Worm (Caenorhabditis elegans): Measurements from ENCODE around the gene daf-18.

The daf-18 gene

ce11 chrIV:425052-425451 lies at the start of gene daf-18:
Gene daf-18 (minus strand): TSS chrIV:425177.
- TF ChIP-seq cey-2 (tag; optimal IDR thresholded peaks at IDR 0.05; ENCODE audit: borderline replicate concordance, insufficient read depth) = no peak
- TF ChIP-seq madf-9 (GFP tag; conservative IDR thresholded peaks at IDR 0.05) = no peak
- no peak for TF ChIP-seq dmd-6 (GFP tag; IDR thresholded peaks at IDR 0.05)
- TF ChIP-seq ceh-28 (tag; optimal IDR thresholded peaks at IDR 0.05) = no peak
- no peak for TF ChIP-seq dmd-9 (GFP tag; IDR thresholded peaks at IDR 0.05)
- TF ChIP-seq zip-11 (GFP tag; IDR thresholded peaks at IDR 0.05) = no peak
- TF ChIP-seq zip-2 (tag; optimal IDR thresholded peaks at IDR 0.05) = no peak
- no peak for TF ChIP-seq ceh-32 (tag; optimal IDR thresholded peaks at IDR 0.05; ENCODE audit: poor library complexity)
- no peak for TF ChIP-seq nhr-10 (tag; optimal IDR thresholded peaks at IDR 0.05)
- TF ChIP-seq Y48G9A.11 (GFP tag; IDR thresholded peaks at IDR 0.05) = no peak
- no peak for TF ChIP-seq lin-29 (GFP tag; IDR thresholded peaks at IDR 0.05)
- TF ChIP-seq F49E8.2 (tag; optimal IDR thresholded peaks at IDR 0.05; ENCODE audit: borderline replicate concordance) = no peak
- TF ChIP-seq mep-1 (tag; optimal IDR thresholded peaks at IDR 0.05) = no peak
- TF ChIP-seq dpl-1 (GFP tag; optimal IDR thresholded peaks at IDR 0.05) = no peak
- TF ChIP-seq mxl-3 (GFP tag; optimal IDR thresholded peaks at IDR 0.05) = no peak
- no peak for TF ChIP-seq T20F7.1 (GFP tag; optimal IDR thresholded peaks at IDR 0.05)
- no peak for TF ChIP-seq dve-1 (tag; optimal IDR thresholded peaks at IDR 0.05; ENCODE audit: insufficient read depth)
- TF ChIP-seq nhr-28 (tag; optimal IDR thresholded peaks at IDR 0.05) = no peak
- TF ChIP-seq jun-1 (tag; optimal IDR thresholded peaks at IDR 0.05) = no peak
- TF ChIP-seq pha-4 (GFP tag; IDR thresholded peaks at IDR 0.05) = no peak
- TF ChIP-seq pha-4 (tag; optimal IDR thresholded peaks at IDR 0.05) = no peak

ce11 chrIV:468307-468706 lies 43.3 kb upstream of the daf-18 start:
- TF ChIP-seq daf-8 (GFP tag; IDR thresholded peaks at IDR 0.05) (no peak), F26F4.8 (GFP tag; conservative IDR thresholded peaks at IDR 0.05) (0 out of 2 replicates have a peak, but pooled peaks have one; percentile 41)

DNA sequence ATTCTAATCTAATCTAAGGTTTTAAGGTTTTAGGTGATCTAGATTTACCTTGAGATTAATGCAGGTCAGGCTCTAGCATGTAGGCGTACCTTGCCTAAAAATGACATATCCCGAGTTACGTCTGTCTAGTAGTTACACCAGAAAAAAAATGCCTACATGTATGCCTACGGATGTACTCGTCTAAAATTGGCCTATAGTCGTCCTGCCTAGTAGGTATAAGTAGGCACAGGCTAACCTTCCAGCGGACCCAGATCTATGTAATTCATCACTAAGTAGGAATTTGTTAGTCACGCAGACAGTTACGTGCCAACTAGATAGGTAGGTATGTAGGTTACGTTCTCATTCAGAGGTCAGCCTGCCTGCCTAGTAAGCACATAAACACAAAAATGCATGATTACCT lies 42.3 kb upstream of the daf-18 start:
- TF ChIP-seq unc-62 (GFP tag; optimal IDR thresholded peaks at IDR 0.05 in 1 of 2) (peak in 1 of 2 experiments; percentile 91), unc-62 (tag; optimal IDR thresholded peaks at IDR 0.05) (no peak), lin-39 (tag; optimal IDR thresholded peaks at IDR 0.05) (no peak)

ce11 chrIV:466569-466968 lies 41.6 kb upstream of the daf-18 start:
- no peak for TF ChIP-seq zip-2 (tag; optimal IDR thresholded peaks at IDR 0.05)
- peak in 1 of 2 experiments; percentile 97 for TF ChIP-seq unc-62 (GFP tag; optimal IDR thresholded peaks at IDR 0.05 in 1 of 2)
- no peak for TF ChIP-seq unc-62 (tag; optimal IDR thresholded peaks at IDR 0.05)

DNA sequence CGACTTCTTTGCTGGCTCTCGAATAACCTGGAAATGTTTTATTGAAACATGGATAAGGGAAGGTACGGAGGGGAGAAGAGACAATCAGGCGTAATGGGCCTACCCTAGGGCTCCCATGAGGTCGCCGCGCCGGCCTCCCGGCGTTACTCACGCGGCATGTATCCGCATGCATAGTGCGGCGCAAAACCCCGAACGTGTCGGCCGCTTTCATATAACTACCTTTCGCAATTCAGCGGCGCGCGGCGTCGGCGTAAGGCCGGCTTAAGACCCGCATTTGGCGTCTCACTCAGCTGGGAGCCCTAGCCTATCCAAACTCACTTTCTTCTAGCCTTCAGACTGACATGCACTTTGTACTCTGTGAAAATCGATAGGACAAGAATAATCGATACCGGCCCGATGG lies 37.1 kb upstream of the daf-18 start:
- 0 out of 2 replicates have a peak, but pooled peaks have one; percentile 55 for TF ChIP-seq saeg-2 (GFP tag; IDR thresholded peaks at IDR 0.05)
- TF ChIP-seq fos-1 (tag; optimal IDR thresholded peaks at IDR 0.05) = no peak
- peak; percentile 80 for TF ChIP-seq set-16 (GFP tag; IDR thresholded peaks at IDR 0.05)
- TF ChIP-seq mxl-3 (GFP tag; optimal IDR thresholded peaks at IDR 0.05) = no peak
- no peak for TF ChIP-seq ceh-62 (tag; optimal IDR thresholded peaks at IDR 0.05)

ce11 chrIV:460614-461079 lies 35.7 kb upstream of the daf-18 start, which contains the start of gene M04G7.2:
Gene M04G7.2 (minus strand): TSS chrIV:461029.
- TF ChIP-seq snpc-4 (tag; optimal IDR thresholded peaks at IDR 0.05) (no peak), hif-1 (tag; optimal IDR thresholded peaks at IDR 0.05) (peak in 1 of 2 experiments; percentile 26), egl-43 (GFP tag; IDR thresholded peaks at IDR 0.05) (peak; percentile 73), F10B5.3 (tag; optimal IDR thresholded peaks at IDR 0.05) (no peak), unc-130 (GFP tag; optimal IDR thresholded peaks at IDR 0.05) (no peak), ceh-44 (GFP tag; IDR thresholded peaks at IDR 0.05) (no peak), daf-8 (GFP tag; IDR thresholded peaks at IDR 0.05) (peak; percentile 17; the same call in 1 of the 2 replicates), ceh-82 (tag; optimal IDR thresholded peaks at IDR 0.05) (no peak), nhr-11 (tag; optimal IDR thresholded peaks at IDR 0.05) (no peak), lin-13 (GFP tag; optimal IDR thresholded peaks at IDR 0.05) (no peak), hlh-11 (tag; optimal IDR thresholded peaks at IDR 0.05) (no peak), nhr-76 (tag; optimal IDR thresholded peaks at IDR 0.05) (no peak), rbr-2 (tag; optimal IDR thresholded peaks at IDR 0.05) (no peak), aha-1 (tag) (no peak), zip-11 (GFP tag; IDR thresholded peaks at IDR 0.05) (no peak), spr-3 (GFP tag; optimal IDR thresholded peaks at IDR 0.05) (no peak), set-16 (GFP tag; IDR thresholded peaks at IDR 0.05) (peak; percentile 91), cey-2 (tag; optimal IDR thresholded peaks at IDR 0.05; ENCODE audit: borderline replicate concordance, insufficient read depth) (no peak)

Measured in whole organism, L4 larva.